Fruit fly (Drosophila melanogaster): ENCODE measurements around the gene CG14257.
A peak's percentile ranks its signal among the peaks of the same experiment; 100 is the strongest.

The CG14257 gene

DNA sequence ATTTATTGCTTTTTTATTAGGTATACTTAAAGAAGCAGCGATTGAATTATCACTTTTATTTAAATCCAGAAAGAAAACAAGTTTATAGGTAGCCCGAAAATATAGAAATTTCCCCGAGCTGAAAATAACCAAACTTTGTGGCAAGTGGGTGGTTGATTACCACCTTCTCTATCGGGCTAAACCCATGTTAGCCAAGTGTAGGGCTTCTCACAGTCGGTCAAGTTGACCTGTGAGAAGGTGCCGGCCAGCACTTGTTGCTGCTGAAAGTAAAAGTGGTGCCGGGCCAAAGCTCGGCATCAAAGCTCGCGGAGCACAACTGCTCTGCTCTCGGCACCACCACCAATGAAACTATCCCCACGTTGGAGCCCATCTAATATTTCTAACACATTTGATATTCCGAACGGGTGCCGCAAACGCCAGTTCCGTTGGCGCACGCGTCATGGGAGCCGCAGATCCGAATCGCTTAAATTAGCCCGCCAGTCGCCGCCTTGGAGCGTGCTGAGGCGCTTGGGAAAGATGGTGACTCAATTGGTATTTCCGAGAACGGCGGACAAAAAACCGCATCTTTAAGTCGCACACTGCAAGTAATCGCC is 4.7 kb upstream of the CG14257 start (continued):
- TF ChIP-seq CG12769 (tag; optimal IDR thresholded peaks at IDR 0.05) (peak; percentile 23), CG8924 (tag; optimal IDR thresholded peaks at IDR 0.05) (no peak), CG10565 (GFP tag; optimal IDR thresholded peaks at IDR 0.05) (no peak), CG1602 (GFP tag; optimal IDR thresholded peaks at IDR 0.05) (no peak), CG14710 (tag; optimal IDR thresholded peaks at IDR 0.05) (no peak), ranshi (GFP tag; IDR thresholded peaks at IDR 0.05) (0 out of 2 replicates have a peak, but pooled peaks have one; percentile 28), CG12391 (tag; optimal IDR thresholded peaks at IDR 0.05) (no peak), bowl (GFP tag; IDR thresholded peaks at IDR 0.05) (0 out of 2 replicates have a peak, but pooled peaks have one; percentile 6), knrl (GFP tag; IDR thresholded peaks at IDR 0.05; ENCODE audit: partially characterized antibody) (no peak), Vsx1 (GFP tag; optimal IDR thresholded peaks at IDR 0.05) (peak; percentile 38), ind (GFP tag; optimal IDR thresholded peaks at IDR 0.05) (peak; percentile 20), H2.0 (GFP tag; IDR thresholded peaks at IDR 0.05) (peak; percentile 12; the same call in 1 of the 2 replicates), CG13775 (GFP tag; optimal IDR thresholded peaks at IDR 0.05) (no peak), hkb (optimal IDR thresholded peaks at IDR 0.05) (no peak), hkb (GFP tag; IDR thresholded peaks at IDR 0.05) (peak; percentile 15; the same call in 1 of the 2 replicates), tio (GFP tag; optimal IDR thresholded peaks at IDR 0.05) (no peak), ttk (GFP tag; IDR thresholded peaks at IDR 0.05) (0 out of 2 replicates have a peak, but pooled peaks have one; percentile 20), CG11560 (tag; IDR thresholded peaks at IDR 0.05) (no peak), grau (tag; optimal IDR thresholded peaks at IDR 0.05) (no peak), ash1 (GFP tag; optimal IDR thresholded peaks at IDR 0.05) (no peak), grn (GFP tag; optimal IDR thresholded peaks at IDR 0.05) (peak; percentile 14), Ssrp (tag; optimal IDR thresholded peaks at IDR 0.05) (no peak), chinmo (GFP tag; IDR thresholded peaks at IDR 0.05; ENCODE audit: partially characterized antibody) (0 out of 4 replicates have a peak, but pooled peaks have one; percentile 71), dimm (GFP tag; IDR thresholded peaks at IDR 0.05) (no peak), ro (GFP tag; IDR thresholded peaks at IDR 0.05) (no peak), CG14441 (GFP tag; IDR thresholded peaks at IDR 0.05) (peak; percentile 31; the same call in 1 of the 2 replicates), Side (GFP tag; optimal IDR thresholded peaks at IDR 0.05) (no peak), CG4360 (GFP tag; IDR thresholded peaks at IDR 0.05) (no peak), CG33557 (GFP tag; optimal IDR thresholded peaks at IDR 0.05) (no peak), pum (GFP tag; optimal IDR thresholded peaks at IDR 0.05) (no peak), slbo (GFP tag; IDR thresholded peaks at IDR 0.05) (peak; percentile 32; the same call in 1 of the 2 replicates), CG5180 (GFP tag; optimal IDR thresholded peaks at IDR 0.05) (no peak), CG16813 (GFP tag; IDR thresholded peaks at IDR 0.05; ENCODE audit: partially characterized antibody) (0 out of 3 replicates have a peak, but pooled peaks have one; percentile 26), wor (GFP tag; IDR thresholded peaks at IDR 0.05) (0 out of 2 replicates have a peak, but pooled peaks have one; percentile 18), mirr (GFP tag; optimal IDR thresholded peaks at IDR 0.05) (no peak), CG3995 (GFP tag; optimal IDR thresholded peaks at IDR 0.05) (no peak), CG4854 (GFP tag; optimal IDR thresholded peaks at IDR 0.05) (no peak), HHEX (GFP tag; optimal IDR thresholded peaks at IDR 0.05) (peak; percentile 31), zen (tag; optimal IDR thresholded peaks at IDR 0.05) (no peak), CG9437 (GFP tag; optimal IDR thresholded peaks at IDR 0.05) (no peak), Chrac-16 (GFP tag; optimal IDR thresholded peaks at IDR 0.05) (no peak), CG17612 (GFP tag; IDR thresholded peaks at IDR 0.05) (no peak), tup (GFP tag; optimal IDR thresholded peaks at IDR 0.05) (no peak), shn (GFP tag; optimal IDR thresholded peaks at IDR 0.05) (peak; percentile 20), slp2 (GFP tag; optimal IDR thresholded peaks at IDR 0.05) (no peak), Sox102F (GFP tag; optimal IDR thresholded peaks at IDR 0.05) (peak; percentile 24), corto (GFP tag; optimal IDR thresholded peaks at IDR 0.05) (no peak), Bdp1 (GFP tag; optimal IDR thresholded peaks at IDR 0.05) (no peak), cg (GFP tag; optimal IDR thresholded peaks at IDR 0.05) (peak; percentile 29), Dfd (GFP tag; optimal IDR thresholded peaks at IDR 0.05) (no peak)

Measured in whole organism, embryonic.